Worm (Caenorhabditis elegans) whole organism, L3 larva: ENCODE results near the gene gfl-1.

ENCODE experiments used
- aly-2 ChIP-seq: fragments of 150-350 bp; optimal IDR thresholded peaks from 2 replicates; lab custom pipeline; 2014; ENCODE audit warnings: missing biosample characterization, missing genetic modification characterization
- ama-1 ChIP-seq: fragments of 150-350 bp; optimal IDR thresholded peaks from 2 replicates; lab custom pipeline; 2018
- ceh-16 ChIP-seq: sonication (generic microtip); optimal IDR thresholded peaks from 2 replicates; lab custom pipeline; 2017; ENCODE audit warnings: missing biosample characterization, missing genetic modification characterization
- ceh-28 ChIP-seq: fragments of 150-350 bp; optimal IDR thresholded peaks from 2 replicates; lab custom pipeline; 2014; ENCODE audit warnings: missing biosample characterization, missing genetic modification reagents, missing genetic modification characterization
- ceh-9 ChIP-seq: sonication (generic microtip); optimal IDR thresholded peaks from 2 replicates; lab custom pipeline; 2018; ENCODE audit warnings: missing biosample characterization, missing genetic modification characterization
- daf-12 ChIP-seq: fragments of 150-350 bp; optimal IDR thresholded peaks from 2 replicates; lab custom pipeline; 2014; ENCODE audit warnings: missing biosample characterization, missing genetic modification reagents, missing genetic modification characterization
- egl-27 ChIP-seq: sonication (generic microtip); optimal IDR thresholded peaks from 4 replicates; lab custom pipeline; 2017; ENCODE audit warnings: missing biosample characterization, missing genetic modification reagents, missing genetic modification characterization
- egl-5 ChIP-seq: fragments of 150-350 bp; optimal IDR thresholded peaks from 2 replicates; lab custom pipeline; 2017; ENCODE audit warnings: missing biosample characterization, missing genetic modification reagents, missing genetic modification characterization, inconsistent platforms
- elt-1 ChIP-seq: fragments of 150-350 bp; optimal IDR thresholded peaks from 2 replicates; lab custom pipeline; 2014; ENCODE audit warnings: missing biosample characterization, missing genetic modification characterization
- elt-3 ChIP-seq, 3 experiments: fragments of 150-350 bp in 1 of 3; sonication (generic microtip) in 2 of 3; optimal IDR thresholded peaks; 2 replicates in 2 of 3; 4 replicates in 1 of 3; lab custom pipeline; 2014 to 2017; ENCODE audit warnings: missing biosample characterization in 3 of 3, missing genetic modification characterization in 3 of 3
- fkh-2 ChIP-seq: fragments of 150-350 bp; optimal IDR thresholded peaks from 2 replicates; lab custom pipeline; 2014; ENCODE audit warnings: missing biosample characterization, missing genetic modification reagents, missing genetic modification characterization
- fos-1 ChIP-seq: fragments of 150-350 bp; optimal IDR thresholded peaks from 2 replicates; lab custom pipeline; 2014; ENCODE audit warnings: missing biosample characterization, missing genetic modification characterization
- hmg-11 ChIP-seq: sonication (generic microtip); optimal IDR thresholded peaks from 2 replicates; lab custom pipeline; 2016; ENCODE audit warnings: missing genetic modification characterization, missing compliant biosample characterization
- jun-1 ChIP-seq: fragments of 150-350 bp; optimal IDR thresholded peaks from 2 replicates; lab custom pipeline; 2014; ENCODE audit warnings: missing biosample characterization, missing genetic modification reagents, missing genetic modification characterization
- lin-15B ChIP-seq: fragments of 150-350 bp; optimal IDR thresholded peaks from 2 replicates; lab custom pipeline; 2014; ENCODE audit warnings: missing biosample characterization, missing genetic modification characterization
- lin-39 ChIP-seq: fragments of 150-350 bp; optimal IDR thresholded peaks from 2 replicates; lab custom pipeline; 2018; ENCODE audit warnings: missing biosample characterization, missing genetic modification reagents, missing genetic modification characterization
- nfya-1 ChIP-seq: sonication (generic microtip); optimal IDR thresholded peaks from 2 replicates; lab custom pipeline; 2017; ENCODE audit warnings: missing genetic modification characterization, mild to moderate bottlenecking, missing compliant biosample characterization, antibody characterized with exemption, moderate library complexity; ENCODE audit not compliant: insufficient read depth
- nhr-12 ChIP-seq: fragments of 150-350 bp; optimal IDR thresholded peaks from 2 replicates; lab custom pipeline; 2014; ENCODE audit warnings: missing biosample characterization, missing genetic modification characterization
- nhr-23 ChIP-seq: fragments of 150-350 bp; optimal IDR thresholded peaks from 2 replicates; lab custom pipeline; 2014; ENCODE audit warnings: missing biosample characterization, missing genetic modification reagents, missing genetic modification characterization
- nhr-237 ChIP-seq: fragments of 150-350 bp; optimal IDR thresholded peaks from 2 replicates; lab custom pipeline; 2014; ENCODE audit warnings: missing biosample characterization, missing genetic modification characterization
- nhr-28 ChIP-seq: fragments of 150-350 bp; optimal IDR thresholded peaks from 2 replicates; lab custom pipeline; 2014; ENCODE audit warnings: missing biosample characterization, missing genetic modification characterization
- nhr-43 ChIP-seq: sonication (generic microtip); optimal IDR thresholded peaks from 2 replicates; lab custom pipeline; 2016; ENCODE audit warnings: mild to moderate bottlenecking, missing genetic modification characterization, missing compliant biosample characterization; ENCODE audit not compliant: poor library complexity, severe bottlenecking
- nhr-67 ChIP-seq: fragments of 150-350 bp; optimal IDR thresholded peaks from 2 replicates; lab custom pipeline; 2014; ENCODE audit warnings: missing biosample characterization, missing genetic modification characterization
- nhr-76 ChIP-seq: fragments of 150-350 bp; sonication (generic microtip); optimal IDR thresholded peaks from 5 replicates; lab custom pipeline; 2014; ENCODE audit warnings: missing biosample characterization, missing genetic modification characterization
- pha-4 ChIP-seq: fragments of 150-350 bp; optimal IDR thresholded peaks from 2 replicates; lab custom pipeline; 2014; ENCODE audit warnings: missing biosample characterization, missing genetic modification reagents, missing genetic modification characterization
- pqm-1 ChIP-seq: fragments of 150-350 bp; optimal IDR thresholded peaks from 2 replicates; lab custom pipeline; 2017; ENCODE audit warnings: missing biosample characterization, missing genetic modification characterization, inconsistent platforms
- sea-2 ChIP-seq: fragments of 150-350 bp; sonication (generic microtip); optimal IDR thresholded peaks from 4 replicates; lab custom pipeline; 2014; ENCODE audit warnings: missing biosample characterization, missing genetic modification reagents, missing genetic modification characterization
- skn-1 ChIP-seq: fragments of 150-350 bp; optimal IDR thresholded peaks from 2 replicates; lab custom pipeline; 2014; ENCODE audit warnings: missing biosample characterization, missing genetic modification characterization
- unc-39 ChIP-seq: sonication (generic microtip); optimal IDR thresholded peaks from 4 replicates; lab custom pipeline; 2017; ENCODE audit warnings: missing biosample characterization, missing genetic modification characterization
- ztf-11 ChIP-seq: fragments of 150-350 bp; optimal IDR thresholded peaks from 2 replicates; lab custom pipeline; 2014; ENCODE audit warnings: missing biosample characterization, missing genetic modification characterization

The gfl-1 gene

DNA sequence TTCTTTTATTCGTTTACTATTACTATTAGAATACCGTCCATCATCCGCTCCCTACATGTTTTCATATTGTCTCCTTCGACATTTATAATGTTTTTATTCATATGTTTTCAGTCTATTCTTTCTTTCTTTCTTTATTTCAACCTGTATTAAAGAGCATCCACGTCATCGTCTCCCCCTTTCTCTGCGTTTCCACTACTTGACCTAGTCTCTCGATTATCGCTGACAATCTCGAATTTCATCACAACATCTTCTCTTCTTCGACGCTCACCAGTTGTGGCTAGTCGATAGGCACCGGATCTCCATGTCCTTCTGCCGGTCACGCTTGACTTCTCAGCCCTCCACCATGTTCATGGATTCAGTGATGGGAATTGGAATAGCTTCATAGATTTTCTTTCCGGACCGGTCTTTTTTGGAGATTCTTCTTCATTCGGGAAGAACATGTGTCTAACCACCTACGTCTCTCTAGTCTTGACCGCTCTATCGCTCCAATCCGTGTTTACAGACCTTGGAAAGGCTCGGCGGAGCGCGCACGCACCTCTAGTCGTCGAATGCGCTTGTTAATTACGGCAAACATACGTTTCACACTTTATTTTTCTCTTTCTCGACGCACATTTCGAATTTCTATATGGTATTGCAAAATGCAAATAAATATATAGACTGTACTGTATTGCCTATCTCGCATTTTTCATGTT lies 47.3 kb downstream of the gfl-1 start:
- TF ChIP-seq pha-4 (tag; lab: Kevin White, UChicago) (peak; percentile 56), ceh-28 (tag; lab: Kevin White, UChicago) (no peak)

- no peak for TF ChIP-seq nhr-12
- no peak for TF ChIP-seq nhr-23 (tag; lab: Kevin White, UChicago)
- TF ChIP-seq elt-1 (tag; lab: Kevin White, UChicago), result no peak
- TF ChIP-seq nfya-1 (tag; lab: Kevin White, UChicago), result no peak
- TF ChIP-seq pha-4 (tag; lab: Kevin White, UChicago), result no peak
- no peak for TF ChIP-seq aly-2
- TF ChIP-seq fos-1 (tag; lab: Kevin White, UChicago), result no peak
- no peak for TF ChIP-seq daf-12
- TF ChIP-seq ceh-16 (tag; lab: Kevin White, UChicago), result no peak
- TF ChIP-seq lin-39 (tag; lab: Kevin White, UChicago), result no peak
- no peak for TF ChIP-seq ama-1 (lab: Kevin White, UChicago)
- TF ChIP-seq nhr-76, result no peak
- no peak for TF ChIP-seq egl-27
- TF ChIP-seq, all 47 proteins: peak for 0
Observed at ce11 chrIV:11569795-11570194, 48.7 kb downstream of the gfl-1 start.

ce11 chrIV:11570200-11570599 lies 49.1 kb downstream of the gfl-1 start, which contains the start of gene srgp-1:
TSS of gene srgp-1 (plus strand) at chrIV:11570500.
- TF ChIP-seq nhr-67 (tag; lab: Kevin White, UChicago) (no peak), egl-5 (tag; lab: Kevin White, UChicago) (no peak), jun-1 (tag; lab: Kevin White, UChicago) (no peak), nfya-1 (tag; lab: Kevin White, UChicago) (no peak), nhr-28 (tag; lab: Kevin White, UChicago) (no peak), unc-39 (tag; lab: Kevin White, UChicago) (no peak), fos-1 (tag; lab: Kevin White, UChicago) (no peak), daf-12 (no peak), hmg-11 (tag; lab: Kevin White, UChicago) (no peak), lin-15B (tag; lab: Kevin White, UChicago) (no peak), fkh-2 (no peak), elt-3 (tag; optimal IDR thresholded peaks at IDR 0.05; lab: Kevin White, UChicago) (no peak), pqm-1 (tag; lab: Kevin White, UChicago) (no peak), sea-2 (GFP tag; lab: Kevin White, UChicago) (no peak), ztf-11 (tag; lab: Kevin White, UChicago) (no peak), ceh-9 (tag; lab: Kevin White, UChicago) (no peak), nhr-43 (tag; lab: Kevin White, UChicago) (no peak), skn-1 (tag; lab: Kevin White, UChicago) (no peak), nhr-237 (no peak)

DNA sequence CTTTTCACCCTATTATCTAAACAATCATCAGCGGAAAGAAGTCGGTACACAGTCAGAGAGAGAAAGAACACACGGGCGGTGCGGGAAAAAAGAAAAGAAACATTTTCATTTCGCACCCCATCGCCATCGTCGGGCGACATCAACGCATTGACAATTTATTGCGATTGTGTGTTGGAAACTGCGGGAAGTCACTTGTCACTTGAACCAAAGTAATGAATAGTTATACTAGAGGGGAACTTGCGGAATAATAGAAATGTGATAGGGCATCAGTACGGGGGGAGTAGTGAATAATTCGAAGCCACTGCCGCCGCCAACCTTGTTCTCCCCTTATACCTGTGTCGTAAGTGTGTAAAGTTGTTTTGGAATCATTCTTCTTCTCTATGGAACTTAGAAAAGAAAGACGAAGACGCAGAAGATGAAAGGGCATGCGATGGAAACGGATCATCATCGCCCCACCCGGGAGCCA lies 50.3 kb downstream of the gfl-1 start:
- TF ChIP-seq elt-3 (tag; optimal IDR thresholded peaks at IDR 0.05; lab: Kevin White, UChicago) (peak in 1 of 3 experiments; percentile 68), lin-39 (tag; lab: Kevin White, UChicago) (peak; percentile 33), ama-1 (lab: Kevin White, UChicago) (peak; percentile 14), nhr-12 (no peak)
